Worm (Caenorhabditis elegans): Measurements from ENCODE around the gene K01A6.5.

DNA sequence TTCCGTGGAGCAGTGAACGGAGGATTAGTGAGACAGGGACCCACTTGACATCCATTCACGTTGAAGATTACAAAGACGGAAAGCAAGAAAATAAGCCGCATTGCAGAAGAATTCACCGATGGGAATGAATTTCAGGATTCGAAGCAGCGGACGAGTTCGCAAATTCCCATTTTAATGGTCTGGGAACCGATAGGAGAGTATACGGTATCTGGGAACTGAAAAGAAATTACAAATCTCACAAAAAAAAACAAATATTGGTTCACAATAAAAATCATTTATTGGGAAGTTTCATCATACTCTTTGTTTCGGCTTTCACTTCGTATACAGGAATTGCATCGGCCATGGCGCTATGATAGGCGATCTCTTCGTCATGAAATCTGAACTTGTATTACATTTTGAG lies 12.5 kb downstream of the K01A6.5 start, which contains the start of gene T12A7.10:
- TF ChIP-seq K02D7.2 (tag; optimal IDR thresholded peaks at IDR 0.05) (no peak), hlh-8 (tag; optimal IDR thresholded peaks at IDR 0.05) (no peak), hlh-30 (tag; optimal IDR thresholded peaks at IDR 0.05; ENCODE audit: insufficient read depth) (no peak)

Measured in whole organism, late embryonic.